Worm (Caenorhabditis elegans) whole organism, young adult: Measurements from ENCODE around the gene col-85.

ENCODE experiments used
- B0336.3 ChIP-seq: fragments of 200-800 bp; sonication (Bioruptor generic); IDR thresholded peaks from 2 replicates; pipeline ENCODE4 v1.3.6; 2022; ENCODE audit warnings: missing genetic modification characterization, missing compliant biosample characterization
- F22D6.2 ChIP-seq: sonication (generic microtip); optimal IDR thresholded peaks from 2 replicates; lab custom pipeline; 2016; ENCODE audit warnings: mild to moderate bottlenecking, missing genetic modification characterization, missing compliant biosample characterization
- F37B4.10 ChIP-seq: fragments of 200-800 bp; sonication (Bioruptor generic); IDR thresholded peaks from 2 replicates; pipeline ENCODE4 v1.3.6; 2022; ENCODE audit warnings: missing genetic modification characterization, missing compliant biosample characterization
- T07F8.4 ChIP-seq: sonication (generic microtip); optimal IDR thresholded peaks from 2 replicates; lab custom pipeline; 2016; ENCODE audit warnings: mild to moderate bottlenecking, missing genetic modification characterization, moderate library complexity, missing compliant biosample characterization
- Y53F4B.3 ChIP-seq: fragments of 200-800 bp; sonication (Bioruptor generic); IDR thresholded peaks from 2 replicates; pipeline ENCODE4 v1.3.6; 2022; ENCODE audit warnings: missing genetic modification reagents, missing genetic modification characterization, missing compliant biosample characterization
- Y56A3A.18 ChIP-seq: fragments of 200-800 bp; sonication (Bioruptor generic); IDR thresholded peaks from 2 replicates; pipeline ENCODE4 v1.3.6; 2022; ENCODE audit warnings: missing genetic modification reagents, missing genetic modification characterization, missing compliant biosample characterization
- aptf-2 ChIP-seq: fragments of 200-800 bp; sonication (Bioruptor generic); conservative IDR thresholded peaks from 2 replicates; pipeline ENCODE4 v1.3.6; 2022; ENCODE audit warnings: missing genetic modification reagents, missing genetic modification characterization, missing compliant biosample characterization
- aptf-3 ChIP-seq: fragments of 200-800 bp; sonication (Bioruptor generic); IDR thresholded peaks from 2 replicates; pipeline ENCODE4 v1.3.6; 2022; ENCODE audit warnings: missing genetic modification characterization, missing compliant biosample characterization
- bed-2 ChIP-seq: fragments of 200-800 bp; sonication (Bioruptor generic); IDR thresholded peaks from 2 replicates; pipeline ENCODE4 v1.3.6; 2022; ENCODE audit warnings: missing genetic modification reagents, missing genetic modification characterization, missing compliant biosample characterization
- ceh-100 ChIP-seq: fragments of 200-800 bp; sonication (Bioruptor generic); IDR thresholded peaks from 2 replicates; pipeline ENCODE4 v1.3.6; 2022; ENCODE audit warnings: missing genetic modification reagents, missing genetic modification characterization, missing compliant biosample characterization
- dox-1 ChIP-seq: fragments of 200-800 bp; sonication (Bioruptor generic); IDR thresholded peaks from 2 replicates; pipeline ENCODE4 v1.3.6; 2022; ENCODE audit warnings: missing genetic modification reagents, missing genetic modification characterization, missing compliant biosample characterization
- dpl-1 ChIP-seq: fragments of 150-350 bp; optimal IDR thresholded peaks from 2 replicates; lab custom pipeline; 2014; ENCODE audit warnings: missing biosample characterization, missing genetic modification reagents, missing genetic modification characterization
- ekl-4 ChIP-seq: fragments of 200-800 bp; sonication (Bioruptor generic); IDR thresholded peaks from 2 replicates; pipeline ENCODE4 v1.3.6; 2022; ENCODE audit warnings: missing genetic modification reagents, missing genetic modification characterization, missing compliant biosample characterization
- fkh-3 ChIP-seq: sonication (generic microtip); optimal IDR thresholded peaks from 2 replicates; lab custom pipeline; 2016; ENCODE audit warnings: mild to moderate bottlenecking, missing genetic modification characterization, missing compliant biosample characterization
- gei-17 ChIP-seq: fragments of 200-800 bp; sonication (Bioruptor generic); optimal IDR thresholded peaks from 2 replicates; lab custom pipeline; 2018; ENCODE audit warnings: mild to moderate bottlenecking, missing genetic modification characterization, missing compliant biosample characterization
- hmg-1.2 ChIP-seq: fragments of 200-800 bp; sonication (Bioruptor generic); IDR thresholded peaks from 2 replicates; pipeline ENCODE4 v1.3.6; 2022; ENCODE audit warnings: missing genetic modification reagents, missing genetic modification characterization, missing compliant biosample characterization
- hmg-20 ChIP-seq: fragments of 200-800 bp; sonication (Bioruptor generic); IDR thresholded peaks from 2 replicates; pipeline ENCODE4 v1.3.6; 2022; ENCODE audit warnings: missing genetic modification reagents, missing genetic modification characterization, missing compliant biosample characterization
- hsf-1 ChIP-seq: fragments of 200-800 bp; sonication (Bioruptor generic); IDR thresholded peaks from 2 replicates; pipeline ENCODE4 v1.3.6; 2022; ENCODE audit warnings: missing genetic modification reagents, missing genetic modification characterization, missing compliant biosample characterization
- lin-26 ChIP-seq: fragments of 200-800 bp; sonication (Bioruptor generic); IDR thresholded peaks from 2 replicates; pipeline ENCODE4 v1.3.6; 2022; ENCODE audit warnings: missing genetic modification reagents, missing genetic modification characterization, missing compliant biosample characterization
- lin-35 ChIP-seq, 3 experiments: fragments of 150-350 bp in 2 of 3; sonication (generic microtip) in 1 of 3; optimal IDR thresholded peaks; 2 replicates each; lab custom pipeline; 2014 to 2018; ENCODE audit warnings: missing biosample characterization in 3 of 3, missing genetic modification characterization in 3 of 3, missing genetic modification reagents in 3 of 3
- lsl-1 ChIP-seq: fragments of 200-800 bp; sonication (Bioruptor generic); optimal IDR thresholded peaks from 2 replicates; lab custom pipeline; 2018; ENCODE audit warnings: mild to moderate bottlenecking, missing genetic modification characterization, moderate library complexity, missing compliant biosample characterization
- lsy-27 ChIP-seq: sonication (generic microtip); optimal IDR thresholded peaks from 2 replicates; lab custom pipeline; 2017; ENCODE audit warnings: missing genetic modification characterization, mild to moderate bottlenecking, missing compliant biosample characterization, antibody characterized with exemption, missing genotype, borderline replicate concordance; ENCODE audit not compliant: insufficient read depth
- madf-10 ChIP-seq: sonication (generic microtip); optimal IDR thresholded peaks from 2 replicates; lab custom pipeline; 2016; ENCODE audit warnings: mild to moderate bottlenecking, missing genetic modification characterization, missing compliant biosample characterization
- madf-3 ChIP-seq: fragments of 200-800 bp; sonication (Bioruptor generic); IDR thresholded peaks from 2 replicates; pipeline ENCODE4 v1.3.6; 2022; ENCODE audit warnings: missing genetic modification reagents, missing genetic modification characterization, missing compliant biosample characterization
- madf-6 ChIP-seq: fragments of 200-800 bp; sonication (Bioruptor generic); IDR thresholded peaks from 2 replicates; pipeline ENCODE4 v1.3.6; 2022; ENCODE audit warnings: missing genetic modification reagents, missing genetic modification characterization, missing compliant biosample characterization
- madf-8 ChIP-seq: fragments of 200-800 bp; sonication (Bioruptor generic); conservative IDR thresholded peaks from 2 replicates; pipeline ENCODE4 v1.3.6; 2022; ENCODE audit warnings: missing genetic modification reagents, missing genetic modification characterization, missing compliant biosample characterization
- mcd-1 ChIP-seq: fragments of 200-800 bp; sonication (Bioruptor generic); IDR thresholded peaks from 2 replicates; pipeline ENCODE4 v1.3.6; 2022; ENCODE audit warnings: missing genetic modification reagents, missing genetic modification characterization, missing compliant biosample characterization
- nhr-27 ChIP-seq: fragments of 200-800 bp; sonication (Bioruptor generic); optimal IDR thresholded peaks from 2 replicates; lab custom pipeline; 2018; ENCODE audit warnings: mild to moderate bottlenecking, missing genetic modification characterization, moderate library complexity, missing compliant biosample characterization
- nhr-90 ChIP-seq: sonication (generic microtip); optimal IDR thresholded peaks from 2 replicates; lab custom pipeline; 2016; ENCODE audit warnings: missing genotype, mild to moderate bottlenecking, missing genetic modification characterization, missing compliant biosample characterization
- pha-4 ChIP-seq: fragments of 150-350 bp; sonication (generic microtip); optimal IDR thresholded peaks from 2 replicates; lab custom pipeline; 2014; ENCODE audit warnings: missing biosample characterization, missing genetic modification reagents, missing genetic modification characterization
- sdz-38 ChIP-seq: sonication (generic microtip); optimal IDR thresholded peaks from 2 replicates; lab custom pipeline; 2016; ENCODE audit warnings: missing genotype, missing genetic modification characterization, missing compliant biosample characterization
- snpc-1.1 ChIP-seq: sonication (generic microtip); optimal IDR thresholded peaks from 2 replicates; lab custom pipeline; 2017; ENCODE audit warnings: missing genetic modification characterization, mild to moderate bottlenecking, missing compliant biosample characterization, antibody characterized with exemption, moderate library complexity, missing genotype, missing genetic modification reagents; ENCODE audit not compliant: insufficient read depth
- somi-1 ChIP-seq: fragments of 200-800 bp; sonication (Bioruptor generic); optimal IDR thresholded peaks from 2 replicates; lab custom pipeline; 2018; ENCODE audit warnings: mild to moderate bottlenecking, missing genetic modification characterization, missing compliant biosample characterization
- xnd-1 ChIP-seq: sonication (generic microtip); optimal IDR thresholded peaks from 2 replicates; lab custom pipeline; 2016; ENCODE audit warnings: missing genotype, missing genetic modification reagents, missing genetic modification characterization, missing compliant biosample characterization
- ztf-18 ChIP-seq: sonication (generic microtip); optimal IDR thresholded peaks from 2 replicates; lab custom pipeline; 2016; ENCODE audit warnings: missing genotype, mild to moderate bottlenecking, missing genetic modification characterization, missing compliant biosample characterization
- ztf-3 ChIP-seq: fragments of 200-800 bp; sonication (Bioruptor generic); optimal IDR thresholded peaks from 2 replicates; lab custom pipeline; 2018; ENCODE audit warnings: mild to moderate bottlenecking, missing genetic modification characterization, missing compliant biosample characterization

The col-85 gene

DNA sequence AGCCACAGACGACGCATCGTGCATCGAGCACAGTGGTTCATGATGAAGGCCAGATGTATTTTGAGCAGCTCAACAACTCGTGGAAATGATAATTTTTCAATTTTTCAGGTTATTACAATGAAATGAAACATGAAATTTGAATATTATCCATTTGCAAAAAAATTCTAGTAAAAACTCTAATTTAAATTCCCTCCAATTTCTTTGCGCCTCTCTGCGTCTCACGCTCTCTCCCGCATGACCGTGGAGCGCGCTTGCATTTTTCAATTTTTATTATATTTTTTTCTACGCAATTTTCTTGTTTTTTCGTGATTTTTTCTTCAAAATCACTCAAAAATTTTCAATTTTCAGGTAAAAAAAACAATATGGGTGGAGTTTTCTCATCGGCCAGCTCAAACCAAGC, 35.5 kb downstream of the col-85 start, which contains the start of gene tag-281 (continued):
- TF ChIP-seq aptf-3 (GFP tag; lab: Robert Waterston, UW) (no peak), B0336.3 (no peak), bed-2 (no peak), madf-8 (GFP tag; lab: Robert Waterston, UW) (peak; percentile 32; the same call in 1 of the 2 replicates), snpc-1.1 (tag; lab: Kevin White, UChicago) (peak; percentile 39), lin-26 (GFP tag; lab: Robert Waterston, UW) (no peak), mcd-1 (GFP tag; lab: Robert Waterston, UW) (peak; percentile 98), F37B4.10 (GFP tag; lab: Robert Waterston, UW) (no peak), lin-35 (GFP tag; optimal IDR thresholded peaks at IDR 0.05; lab: Kevin White, UChicago) (peak; percentile 36 to 96 (median 75)), nhr-27 (tag; lab: Kevin White, UChicago) (no peak), hmg-1.2 (GFP tag; lab: Robert Waterston, UW) (peak; percentile 100), lsy-27 (no peak), pha-4 (tag; lab: Kevin White, UChicago) (peak; percentile 44), dpl-1 (GFP tag; lab: Kevin White, UChicago) (peak; percentile 89), aptf-2 (GFP tag; lab: Robert Waterston, UW) (no peak), gei-17 (no peak)

DNA sequence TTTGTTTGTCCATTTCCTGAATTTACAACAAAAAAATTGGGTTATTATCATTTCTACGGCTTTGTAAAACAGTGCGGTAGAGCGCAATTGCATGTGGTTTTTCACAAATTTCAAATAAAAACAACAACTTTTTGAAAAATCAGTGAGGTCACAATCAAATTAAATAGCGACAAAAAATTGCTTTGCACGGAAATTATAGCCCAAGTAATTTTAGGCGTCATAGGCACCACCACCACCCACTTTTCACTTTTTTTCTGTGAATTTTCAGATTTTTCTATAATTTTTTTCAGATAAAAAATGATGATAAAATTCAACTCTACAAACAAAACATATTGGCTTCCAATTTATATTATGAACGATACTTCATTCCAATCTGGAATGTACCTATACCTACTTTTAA, 37.6 kb downstream of the col-85 start, which contains the start of gene sre-38:
TSS of gene sre-38 (plus strand) at position 301 of the 400 bp plus-strand sequence.
- no peak for TF ChIP-seq ztf-18 (tag; lab: Kevin White, UChicago)
- TF ChIP-seq aptf-3 (GFP tag; lab: Robert Waterston, UW), result no peak
- TF ChIP-seq hsf-1 (GFP tag; lab: Robert Waterston, UW), result no peak
- TF ChIP-seq somi-1, result no peak
- TF ChIP-seq fkh-3, result no peak
- TF ChIP-seq T07F8.4, result no peak
- no peak for TF ChIP-seq hmg-1.2 (GFP tag; lab: Robert Waterston, UW)
- TF ChIP-seq nhr-90, result no peak
- TF ChIP-seq F22D6.2, result no peak
- no peak for TF ChIP-seq dox-1 (GFP tag; lab: Robert Waterston, UW)
- no peak for TF ChIP-seq Y56A3A.18 (GFP tag; lab: Robert Waterston, UW)
- TF ChIP-seq dpl-1 (GFP tag; lab: Kevin White, UChicago), result no peak
- TF ChIP-seq, all 124 proteins: peak for 0

DNA sequence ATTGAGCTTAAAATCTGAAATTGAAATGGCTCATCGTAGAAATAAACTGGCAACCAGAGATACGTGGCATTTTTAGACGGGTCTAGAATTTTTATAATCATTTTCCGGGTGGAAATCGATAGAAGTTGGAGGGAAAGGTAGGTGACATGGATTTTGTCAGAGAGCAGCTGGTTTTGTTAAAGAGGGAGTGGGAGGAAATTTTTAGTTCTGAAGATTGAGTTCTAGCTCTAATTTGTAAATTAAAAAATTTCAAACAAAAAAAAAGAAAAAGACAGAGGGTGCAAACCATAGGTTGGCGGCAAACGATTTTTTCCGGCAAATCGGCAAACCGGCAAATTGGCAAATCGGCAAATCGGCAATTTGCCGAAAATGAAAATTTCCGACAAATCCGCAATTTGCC, 38.3 kb downstream of the col-85 start, which contains the start of gene sre-32:
TSS of gene sre-32 (minus strand) at position 101 of the 400 bp plus-strand sequence.
- TF ChIP-seq dox-1 (GFP tag; lab: Robert Waterston, UW) (no peak), madf-6 (GFP tag; lab: Robert Waterston, UW) (no peak), lsl-1 (no peak), xnd-1 (no peak), madf-3 (GFP tag; lab: Robert Waterston, UW) (no peak), Y53F4B.3 (no peak), hmg-20 (GFP tag; lab: Robert Waterston, UW) (no peak), madf-10 (tag; lab: Kevin White, UChicago) (no peak), sdz-38 (tag; lab: Kevin White, UChicago) (no peak), ekl-4 (GFP tag; lab: Robert Waterston, UW) (no peak), ztf-3 (GFP tag; lab: Kevin White, UChicago) (no peak), madf-8 (GFP tag; lab: Robert Waterston, UW) (no peak), ceh-100 (GFP tag; lab: Robert Waterston, UW) (no peak)
- TF ChIP-seq, all 124 proteins: peak for 0
